Fruit fly (Drosophila melanogaster) Kc167 (cell line): ENCODE measurements around the gene CG34278.

ENCODE experiments used
- Myc ChIP-seq: fragments of >200 bp; optimal IDR thresholded peaks from 2 replicates; lab custom pipeline; 2017; ENCODE audit warnings: missing external identifiers
- Sin3A ChIP-seq: fragments of >200 bp; optimal IDR thresholded peaks from 2 replicates; lab custom pipeline; 2018; ENCODE audit warnings: missing external identifiers
- h ChIP-seq: fragments of >200 bp; optimal IDR thresholded peaks from 3 replicates; lab custom pipeline; 2018; ENCODE audit warnings: missing external identifiers
- psq ChIP-seq: fragments of >200 bp; optimal IDR thresholded peaks from 2 replicates; lab custom pipeline; 2017; ENCODE audit warnings: missing external identifiers

DNA sequence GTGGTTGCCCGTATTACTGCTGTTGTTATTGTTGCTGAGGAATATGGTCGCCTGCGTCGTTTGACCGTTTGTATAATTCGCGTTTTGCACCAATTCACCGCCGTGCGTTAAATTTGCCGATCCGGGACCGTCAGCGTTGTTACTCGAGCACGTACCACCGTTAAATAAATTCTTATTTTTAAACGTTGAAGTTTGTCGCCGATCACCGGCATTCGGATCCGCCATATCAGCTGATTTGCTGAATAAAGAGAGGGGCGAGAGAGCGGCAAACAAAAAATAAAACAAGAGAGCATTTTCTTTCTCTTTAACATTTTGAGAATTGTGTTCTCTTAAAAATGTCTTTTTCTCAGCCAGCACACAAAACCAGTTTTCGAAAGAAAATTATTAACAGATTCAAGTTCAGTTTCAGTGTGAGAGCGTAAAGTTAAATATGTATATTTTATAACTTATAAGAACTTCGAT is 1.3 kb upstream of the CG34278 start:
- no peak for TF ChIP-seq h (lab: Kevin White, UChicago)
- no peak for TF ChIP-seq psq (lab: Kevin White, UChicago)
- no peak for TF ChIP-seq Sin3A (lab: Kevin White, UChicago)
- no peak for TF ChIP-seq Myc (lab: Kevin White, UChicago)
